Fruit fly (Drosophila melanogaster) whole organism, prepupa: ENCODE measurements around the gene Rev1.

Source experiments
- Blimp-1 ChIP-seq: fragments of 200-800 bp; sonication (Bioruptor generic); optimal IDR thresholded peaks from 3 replicates; lab custom pipeline; 2017; ENCODE audit warnings: missing biosample characterization, missing genetic modification characterization, mild to moderate bottlenecking, moderate library complexity, missing genetic modification reagents
- CG10669 ChIP-seq: fragments of 200-800 bp; sonication (Bioruptor generic); optimal IDR thresholded peaks from 3 replicates; lab custom pipeline; 2018; ENCODE audit warnings: missing biosample characterization, mild to moderate bottlenecking, missing genetic modification characterization, moderate library complexity
- CG11294 ChIP-seq: fragments of 200-800 bp; sonication (Bioruptor generic); IDR thresholded peaks from 2 replicates; pipeline ENCODE4 v1.3.6; 2022; ENCODE audit warnings: missing biosample characterization, missing genetic modification characterization
- CG11762 ChIP-seq: fragments of 200-800 bp; sonication (Bioruptor generic); optimal IDR thresholded peaks from 3 replicates; lab custom pipeline; 2016; ENCODE audit warnings: missing biosample characterization, missing genetic modification characterization; ENCODE audit not compliant: insufficient read depth
- CG11902 ChIP-seq: fragments of 200-800 bp; sonication (Bioruptor generic); optimal IDR thresholded peaks from 3 replicates; lab custom pipeline; 2016; ENCODE audit warnings: missing biosample characterization, missing genetic modification characterization
- CG15336 ChIP-seq: fragments of 200-800 bp; sonication (Bioruptor generic); IDR thresholded peaks from 2 replicates; pipeline ENCODE4 v1.3.6; 2022; ENCODE audit warnings: missing biosample characterization, missing genetic modification characterization
- CG1621 ChIP-seq: fragments of 200-800 bp; sonication (Bioruptor generic); optimal IDR thresholded peaks from 3 replicates; lab custom pipeline; 2018; ENCODE audit warnings: missing biosample characterization, mild to moderate bottlenecking, missing genetic modification characterization
- CG31627 ChIP-seq: fragments of 200-800 bp; sonication (Bioruptor generic); optimal IDR thresholded peaks from 3 replicates; lab custom pipeline; 2016; ENCODE audit warnings: missing biosample characterization, missing genetic modification characterization
- CG32006 ChIP-seq: fragments of 200-800 bp; sonication (Bioruptor generic); optimal IDR thresholded peaks from 3 replicates; lab custom pipeline; 2017; ENCODE audit warnings: missing biosample characterization, mild to moderate bottlenecking, missing genetic modification characterization
- CG34406 ChIP-seq: fragments of 200-800 bp; sonication (Bioruptor generic); optimal IDR thresholded peaks from 3 replicates; lab custom pipeline; 2016; ENCODE audit warnings: missing biosample characterization, missing genetic modification characterization
- CG3919 ChIP-seq: fragments of 200-800 bp; sonication (Bioruptor generic); optimal IDR thresholded peaks from 3 replicates; lab custom pipeline; 2016; ENCODE audit warnings: missing biosample characterization, missing genetic modification characterization
- CG4318 ChIP-seq: fragments of 200-800 bp; sonication (Bioruptor generic); optimal IDR thresholded peaks from 3 replicates; lab custom pipeline; 2017; ENCODE audit warnings: missing biosample characterization, mild to moderate bottlenecking, missing genetic modification characterization
- CG6163 ChIP-seq: fragments of 200-800 bp; sonication (Bioruptor generic); IDR thresholded peaks from 3 replicates; pipeline ENCODE4 v1.3.6; 2022; ENCODE audit warnings: missing biosample characterization, missing genetic modification characterization
- CG6276 ChIP-seq: fragments of 200-800 bp; sonication (Bioruptor generic); optimal IDR thresholded peaks from 2 replicates; lab custom pipeline; 2017; ENCODE audit warnings: missing biosample characterization, mild to moderate bottlenecking, missing genetic modification characterization
- CG6792 ChIP-seq: fragments of 200-800 bp; sonication (Bioruptor generic); optimal IDR thresholded peaks from 3 replicates; lab custom pipeline; 2016; ENCODE audit warnings: missing biosample characterization, missing genetic modification characterization
- CG6808 ChIP-seq: fragments of 200-800 bp; sonication (Bioruptor generic); optimal IDR thresholded peaks from 3 replicates; lab custom pipeline; 2017; ENCODE audit warnings: missing biosample characterization, missing genetic modification characterization, mild to moderate bottlenecking, moderate library complexity, missing genetic modification reagents
- CG6854 ChIP-seq: fragments of 200-800 bp; sonication (Bioruptor generic); optimal IDR thresholded peaks from 2 replicates; lab custom pipeline; 2017; ENCODE audit warnings: missing biosample characterization, mild to moderate bottlenecking, missing genetic modification characterization
- CG8119 ChIP-seq: fragments of 200-800 bp; sonication (Bioruptor generic); IDR thresholded peaks from 3 replicates; pipeline ENCODE4 v1.3.6; 2022; ENCODE audit warnings: missing biosample characterization, missing genetic modification characterization
- CG8319 ChIP-seq: fragments of 200-800 bp; sonication (Bioruptor generic); optimal IDR thresholded peaks from 3 replicates; lab custom pipeline; 2016; ENCODE audit warnings: missing biosample characterization, missing genetic modification characterization
- Eip75B ChIP-seq: fragments of 200-800 bp; sonication (Bioruptor generic); optimal IDR thresholded peaks from 3 replicates; lab custom pipeline; 2016; ENCODE audit warnings: missing biosample characterization, missing genetic modification characterization
- Eip78C ChIP-seq: fragments of 200-800 bp; sonication (Bioruptor generic); peaks from one replicate; lab custom pipeline; 2016; ENCODE audit warnings: missing biosample characterization, missing genetic modification characterization
- Eip93F ChIP-seq: fragments of 200-800 bp; sonication (Bioruptor generic); optimal IDR thresholded peaks from 2 replicates; lab custom pipeline; 2016; ENCODE audit warnings: missing biosample characterization, mild to moderate bottlenecking, missing genetic modification characterization
- Ets21C ChIP-seq: fragments of 200-800 bp; sonication (Bioruptor generic); optimal IDR thresholded peaks from 3 replicates; lab custom pipeline; 2016; ENCODE audit warnings: missing biosample characterization, missing genetic modification characterization
- Ets96B ChIP-seq: fragments of 200-800 bp; optimal IDR thresholded peaks from 2 replicates; lab custom pipeline; 2019; ENCODE audit warnings: missing biosample characterization, mild to moderate bottlenecking, missing genetic modification characterization, moderate library complexity
- Hr38 ChIP-seq: sonication (Bioruptor generic); optimal IDR thresholded peaks from 2 replicates; lab custom pipeline; 2016; ENCODE audit warnings: missing biosample characterization, missing genetic modification characterization
- Hr39 ChIP-seq: fragments of 200-800 bp; sonication (Bioruptor generic); optimal IDR thresholded peaks from 2 replicates; lab custom pipeline; 2016; ENCODE audit warnings: missing biosample characterization, missing genetic modification characterization
- Hr4 ChIP-seq: fragments of 200-800 bp; sonication (Bioruptor generic); optimal IDR thresholded peaks from 3 replicates; lab custom pipeline; 2016; ENCODE audit warnings: missing biosample characterization, missing genetic modification characterization
- Met ChIP-seq: fragments of 200-800 bp; sonication (Bioruptor generic); optimal IDR thresholded peaks from 3 replicates; lab custom pipeline; 2016; ENCODE audit warnings: missing biosample characterization, missing genetic modification characterization
- Sox102F ChIP-seq: fragments of 200-800 bp; sonication (Bioruptor generic); optimal IDR thresholded peaks from 2 replicates; lab custom pipeline; 2016; ENCODE audit warnings: missing biosample characterization, mild to moderate bottlenecking, missing genetic modification characterization
- Sox14 ChIP-seq: fragments of 200-800 bp; sonication (Bioruptor generic); optimal IDR thresholded peaks from 3 replicates; lab custom pipeline; 2016; ENCODE audit warnings: missing biosample characterization, missing genetic modification characterization
- Sox15 ChIP-seq: fragments of 200-800 bp; sonication (Bioruptor generic); optimal IDR thresholded peaks from 3 replicates; lab custom pipeline; 2016; ENCODE audit warnings: missing biosample characterization, missing genetic modification characterization
- achi ChIP-seq: fragments of 200-800 bp; sonication (Bioruptor generic); optimal IDR thresholded peaks from 3 replicates; lab custom pipeline; 2016; ENCODE audit warnings: missing biosample characterization, missing genetic modification characterization
- acj6 ChIP-seq: fragments of 200-800 bp; sonication (Bioruptor generic); optimal IDR thresholded peaks from 3 replicates; lab custom pipeline; 2016; ENCODE audit warnings: missing biosample characterization, missing genetic modification characterization
- cyc ChIP-seq: fragments of 200-800 bp; sonication (Bioruptor generic); optimal IDR thresholded peaks from 3 replicates; lab custom pipeline; 2016; ENCODE audit warnings: missing biosample characterization, missing genetic modification characterization
- dac ChIP-seq: fragments of 200-800 bp; sonication (Bioruptor generic); optimal IDR thresholded peaks from 2 replicates; lab custom pipeline; 2017; ENCODE audit warnings: missing biosample characterization, mild to moderate bottlenecking, missing genetic modification characterization
- eg ChIP-seq: fragments of 200-800 bp; sonication (Bioruptor generic); IDR thresholded peaks from 3 replicates; pipeline ENCODE4 v1.3.6; 2022; ENCODE audit warnings: missing biosample characterization, missing genetic modification characterization
- esn ChIP-seq: fragments of 200-800 bp; sonication (Bioruptor generic); optimal IDR thresholded peaks from 2 replicates; lab custom pipeline; 2016; ENCODE audit warnings: missing biosample characterization, mild to moderate bottlenecking, missing genetic modification characterization, moderate library complexity
- fd85E ChIP-seq: fragments of 200-800 bp; sonication (Bioruptor generic); optimal IDR thresholded peaks from 3 replicates; lab custom pipeline; 2016; ENCODE audit warnings: missing biosample characterization, missing genetic modification characterization
- fkh ChIP-seq: fragments of 200-800 bp; sonication (Bioruptor generic); optimal IDR thresholded peaks from 3 replicates; lab custom pipeline; 2017; ENCODE audit warnings: missing biosample characterization, mild to moderate bottlenecking, missing genetic modification characterization, moderate library complexity
- lz ChIP-seq: fragments of 200-800 bp; sonication (Bioruptor generic); optimal IDR thresholded peaks from 3 replicates; lab custom pipeline; 2016; ENCODE audit warnings: missing biosample characterization, missing genetic modification characterization
- net ChIP-seq: fragments of 200-800 bp; sonication (Bioruptor generic); optimal IDR thresholded peaks from 3 replicates; lab custom pipeline; 2016; ENCODE audit warnings: missing biosample characterization, missing genetic modification characterization
- pdm3 ChIP-seq: fragments of 200-800 bp; sonication (Bioruptor generic); optimal IDR thresholded peaks from 3 replicates; lab custom pipeline; 2016; ENCODE audit warnings: missing biosample characterization, missing genetic modification characterization
- salr ChIP-seq, 2 experiments: fragments of 200-800 bp; sonication (Bioruptor generic); optimal IDR thresholded peaks; 3 replicates each; lab custom pipeline; 2016 to 2018; ENCODE audit warnings: missing biosample characterization in 2 of 2, missing genetic modification characterization in 2 of 2, mild to moderate bottlenecking in 1 of 2
- svp ChIP-seq: fragments of 200-800 bp; sonication (Bioruptor generic); peaks from one replicate; lab custom pipeline; 2016; ENCODE audit warnings: missing biosample characterization, missing genetic modification characterization
- topi ChIP-seq: fragments of 200-800 bp; sonication (Bioruptor generic); optimal IDR thresholded peaks from 3 replicates; lab custom pipeline; 2016; ENCODE audit warnings: missing biosample characterization, missing genetic modification characterization

Gene Rev1

DNA sequence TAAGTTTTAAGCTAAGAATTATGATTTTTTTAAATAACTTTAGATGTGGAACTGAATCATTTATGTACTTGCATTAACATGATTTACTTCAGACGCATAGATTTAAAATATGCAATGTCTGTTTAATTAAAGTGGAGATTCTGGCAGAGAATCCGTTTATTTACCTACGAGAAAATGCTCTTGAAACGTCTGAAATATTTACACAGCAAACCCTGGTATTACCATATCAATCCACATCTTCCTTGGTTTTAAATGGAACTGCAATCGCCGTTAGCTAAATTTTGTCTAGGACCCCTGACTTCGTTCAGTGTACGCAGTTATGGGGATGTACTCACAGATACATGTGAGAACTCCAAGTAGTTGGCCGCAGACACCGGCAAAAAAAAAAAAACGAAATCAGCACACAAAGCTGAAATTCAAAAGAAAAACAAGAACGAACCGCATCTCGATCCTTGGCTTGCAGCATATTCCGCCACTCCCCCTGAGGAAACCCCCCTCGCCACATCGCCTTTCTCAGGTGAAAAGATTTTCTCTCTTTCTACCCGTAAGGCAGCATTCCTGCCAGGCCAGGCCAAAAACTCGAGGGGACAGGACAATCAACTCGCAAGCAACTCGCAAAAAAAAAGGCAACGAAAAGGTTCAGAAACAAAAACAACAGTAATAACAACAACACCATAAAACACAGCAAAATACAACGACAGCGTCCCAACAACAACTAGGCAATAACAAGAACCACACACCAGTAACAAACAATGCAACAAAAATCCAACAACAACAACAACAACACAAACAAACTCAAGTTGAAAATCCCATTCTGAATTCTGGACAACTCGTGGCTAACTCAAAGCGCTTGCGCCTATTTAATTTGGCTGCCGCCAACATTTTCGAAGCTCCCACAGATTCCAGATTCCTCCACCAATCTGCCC, 35.6 kb upstream of the Rev1 start (continued):
- TF ChIP-seq CG10669 (GFP tag; lab: Kevin White, UChicago): peak; percentile 80
- TF ChIP-seq Blimp-1 (GFP tag; lab: Kevin White, UChicago): peak; percentile 81
- peak; percentile 93 for TF ChIP-seq CG31627 (GFP tag; lab: Kevin White, UChicago)
- TF ChIP-seq CG11902 (GFP tag; lab: Kevin White, UChicago): peak; percentile 64
- TF ChIP-seq Sox14 (GFP tag; lab: Kevin White, UChicago): peak; percentile 92
- TF ChIP-seq CG11294 (GFP tag; lab: Robert Waterston, UW): no peak
- TF ChIP-seq Sox15 (GFP tag; lab: Kevin White, UChicago): peak; percentile 76
- peak; percentile 97 for TF ChIP-seq Eip78C (GFP tag; lab: Kevin White, UChicago)
- peak; percentile 75 for TF ChIP-seq CG34406 (GFP tag; lab: Kevin White, UChicago)
- peak; percentile 76 for TF ChIP-seq net (GFP tag; lab: Kevin White, UChicago)
- TF ChIP-seq Ets96B (tag; lab: Kevin White, UChicago): peak; percentile 81
- TF ChIP-seq CG4318 (GFP tag; lab: Kevin White, UChicago): peak; percentile 77
- peak; percentile 94 for TF ChIP-seq topi
- no peak for TF ChIP-seq fkh (GFP tag; lab: Kevin White, UChicago)

DNA sequence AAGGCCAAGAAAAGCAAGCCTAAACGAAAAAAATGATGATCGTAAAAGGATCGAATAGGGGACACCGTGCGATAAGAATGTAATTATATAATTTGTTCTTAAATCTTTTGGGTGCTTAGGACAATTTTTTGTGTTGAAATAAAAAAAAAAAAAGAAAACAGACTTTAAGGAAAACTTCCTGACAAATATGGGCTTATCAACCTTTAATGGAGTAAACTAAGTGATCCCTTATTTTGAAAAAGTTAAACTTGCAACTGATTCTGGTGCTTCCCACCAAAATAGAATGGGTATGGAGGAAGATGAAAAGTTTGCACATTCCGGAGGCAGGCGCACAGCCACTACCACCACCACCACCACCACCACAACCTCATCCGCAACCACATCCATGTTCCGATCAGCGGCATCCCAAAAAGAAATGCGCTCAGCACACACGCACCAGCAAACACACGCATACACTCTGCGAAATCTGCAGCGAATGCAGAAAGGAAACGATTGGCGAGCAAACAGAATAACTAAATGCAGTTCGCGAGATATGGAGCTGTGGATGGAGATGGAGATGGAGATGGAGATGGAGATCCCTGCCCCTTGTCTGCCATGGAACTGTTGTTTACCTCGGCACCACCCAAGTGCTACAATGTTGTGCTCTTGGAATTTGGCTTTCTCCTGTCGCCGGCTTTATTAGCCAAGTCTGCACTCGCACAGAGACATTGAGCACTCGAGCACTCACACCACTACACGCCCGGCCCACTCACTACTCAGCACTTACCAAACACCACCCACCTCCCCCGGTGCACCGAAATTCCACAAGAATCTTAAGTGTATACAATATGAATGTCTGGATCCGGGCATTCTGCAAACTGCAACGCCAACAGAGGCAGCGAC, 34.5 kb upstream of the Rev1 start:
- peak; percentile 43 for TF ChIP-seq CG8319
- peak; percentile 87 for TF ChIP-seq achi
- peak; percentile 90 for TF ChIP-seq acj6 (GFP tag; lab: Kevin White, UChicago)
- peak; percentile 60 to 82 for TF ChIP-seq salr (GFP tag; optimal IDR thresholded peaks at IDR 0.05; lab: Kevin White, UChicago)
- peak; percentile 94 for TF ChIP-seq esn (GFP tag; lab: Kevin White, UChicago)
- TF ChIP-seq CG6792: peak; percentile 87
- peak; percentile 85 for TF ChIP-seq pdm3
- peak; percentile 30 for TF ChIP-seq CG1621 (tag; lab: Kevin White, UChicago)
- peak; percentile 74 for TF ChIP-seq CG6808 (GFP tag; lab: Kevin White, UChicago)
- peak; percentile 86 for TF ChIP-seq CG34406 (GFP tag; lab: Kevin White, UChicago)
- peak; percentile 94 for TF ChIP-seq Met (GFP tag; lab: Kevin White, UChicago)
- peak; percentile 63 for TF ChIP-seq Eip93F
- no peak for TF ChIP-seq dac
- TF ChIP-seq Hr4: peak; percentile 13
- peak; percentile 92 for TF ChIP-seq lz
- TF ChIP-seq svp (GFP tag; lab: Kevin White, UChicago): peak; percentile 89
- no peak for TF ChIP-seq fd85E (GFP tag; lab: Kevin White, UChicago)
- peak; percentile 84 for TF ChIP-seq Ets21C (GFP tag; lab: Kevin White, UChicago)
- 0 out of 3 replicates have a peak, but pooled peaks have one; percentile 29 for TF ChIP-seq eg (GFP tag; lab: Robert Waterston, UW)
- peak; percentile 90 for TF ChIP-seq CG3919 (GFP tag; lab: Kevin White, UChicago)
- peak; percentile 76 for TF ChIP-seq Sox15 (GFP tag; lab: Kevin White, UChicago)
- TF ChIP-seq cyc (GFP tag; lab: Kevin White, UChicago): peak; percentile 89
- TF ChIP-seq CG4318 (GFP tag; lab: Kevin White, UChicago): peak; percentile 54
- TF ChIP-seq CG10669 (GFP tag; lab: Kevin White, UChicago): peak; percentile 74
- TF ChIP-seq CG15336 (GFP tag; lab: Robert Waterston, UW): peak; percentile 68
- TF ChIP-seq Sox14 (GFP tag; lab: Kevin White, UChicago): peak; percentile 92
- TF ChIP-seq Hr39 (GFP tag; lab: Kevin White, UChicago): peak; percentile 90
- TF ChIP-seq CG6854 (GFP tag; lab: Kevin White, UChicago): peak; percentile 33
- peak; percentile 77 for TF ChIP-seq CG8119 (GFP tag; lab: Robert Waterston, UW)
- peak; percentile 88 for TF ChIP-seq Eip75B (GFP tag; lab: Kevin White, UChicago)
- peak; percentile 77 for TF ChIP-seq CG32006 (GFP tag; lab: Kevin White, UChicago)
- peak; percentile 73 for TF ChIP-seq CG11762 (GFP tag; lab: Kevin White, UChicago)
- TF ChIP-seq CG6163 (GFP tag; lab: Robert Waterston, UW): peak; percentile 76
- no peak for TF ChIP-seq Hr38 (GFP tag; lab: Kevin White, UChicago)
- peak; percentile 90 for TF ChIP-seq Sox102F (GFP tag; lab: Kevin White, UChicago)
- TF ChIP-seq Eip78C (GFP tag; lab: Kevin White, UChicago): peak; percentile 96
- peak; percentile 33 for TF ChIP-seq CG6276 (GFP tag; lab: Kevin White, UChicago)
- TF ChIP-seq net (GFP tag; lab: Kevin White, UChicago): peak; percentile 76
